Fruit fly (Drosophila melanogaster) whole organism, embryonic: ENCODE measurements around the gene CG31515.

Experiments
- Bgb ChIP-seq: fragments of 200-800 bp; sonication (Bioruptor generic); IDR thresholded peaks from 2 replicates; pipeline ENCODE4 v1.3.6; 2022; ENCODE audit warnings: missing biosample characterization, missing genetic modification characterization; ENCODE audit not compliant: partially characterized antibody
- CG10565 ChIP-seq: fragments of 200-800 bp; sonication (Bioruptor generic); optimal IDR thresholded peaks from 3 replicates; lab custom pipeline; 2016; ENCODE audit warnings: missing biosample characterization, mild to moderate bottlenecking, missing genetic modification characterization
- CG12769 ChIP-seq: fragments of 200-800 bp; sonication (Bioruptor generic); optimal IDR thresholded peaks from 2 replicates; lab custom pipeline; 2019; ENCODE audit warnings: missing biosample characterization, mild to moderate bottlenecking, missing genetic modification characterization, moderate library complexity
- CG13287 ChIP-seq: fragments of 200-800 bp; sonication (Bioruptor generic); IDR thresholded peaks from 2 replicates; pipeline ENCODE4 v1.3.6; 2022; ENCODE audit warnings: missing biosample characterization, missing genetic modification characterization; ENCODE audit not compliant: partially characterized antibody
- CG13624 ChIP-seq: fragments of 200-800 bp; sonication (Bioruptor generic); optimal IDR thresholded peaks from 2 replicates; lab custom pipeline; 2016; ENCODE audit warnings: missing biosample characterization, missing genetic modification characterization
- CG14441 ChIP-seq: fragments of 200-800 bp; sonication (Bioruptor generic); IDR thresholded peaks from 2 replicates; pipeline ENCODE4 v1.3.6; 2022; ENCODE audit warnings: missing biosample characterization, missing genetic modification characterization
- CG17568 ChIP-seq: fragments of 200-800 bp; sonication (Bioruptor generic); optimal IDR thresholded peaks from 2 replicates; lab custom pipeline; 2018; ENCODE audit warnings: missing biosample characterization, mild to moderate bottlenecking, missing genetic modification characterization, moderate library complexity
- CG17912 ChIP-seq: fragments of 200-800 bp; sonication (Bioruptor generic); optimal IDR thresholded peaks from 2 replicates; lab custom pipeline; 2018; ENCODE audit warnings: missing biosample characterization, mild to moderate bottlenecking, missing genetic modification characterization
- CG1832 ChIP-seq: fragments of 200-800 bp; sonication (Bioruptor generic); optimal IDR thresholded peaks from 2 replicates; lab custom pipeline; 2017; ENCODE audit warnings: missing biosample characterization, mild to moderate bottlenecking, missing genetic modification characterization, inconsistent platforms
- CG3163 ChIP-seq: fragments of 200-800 bp; sonication (Bioruptor generic); optimal IDR thresholded peaks from 3 replicates; lab custom pipeline; 2016; ENCODE audit warnings: missing biosample characterization, missing genetic modification characterization
- CG32532 ChIP-seq: fragments of 200-800 bp; sonication (Bioruptor generic); IDR thresholded peaks from 2 replicates; pipeline ENCODE4 v1.3.6; 2022; ENCODE audit warnings: missing biosample characterization, missing genetic modification characterization
- CG3995 ChIP-seq: fragments of 200-800 bp; sonication (Bioruptor generic); optimal IDR thresholded peaks from 3 replicates; lab custom pipeline; 2016; ENCODE audit warnings: missing biosample characterization, missing genetic modification characterization
- CG42726 ChIP-seq: fragments of 200-800 bp; sonication (Bioruptor generic); IDR thresholded peaks from 2 replicates; pipeline ENCODE4 v1.3.6; 2022; ENCODE audit warnings: missing biosample characterization, missing genetic modification characterization; ENCODE audit not compliant: partially characterized antibody
- CG6254 ChIP-seq: fragments of 200-800 bp; sonication (Bioruptor generic); optimal IDR thresholded peaks from 3 replicates; lab custom pipeline; 2017; ENCODE audit warnings: mild to moderate bottlenecking, missing biosample characterization, missing genetic modification reagents, missing genetic modification characterization
- CG7963 ChIP-seq: fragments of 200-800 bp; sonication (Bioruptor generic); IDR thresholded peaks from 3 replicates; pipeline ENCODE4 v1.3.6; 2022; ENCODE audit warnings: missing biosample characterization, missing genetic modification characterization; ENCODE audit not compliant: partially characterized antibody
- CG8944 ChIP-seq: fragments of 200-800 bp; sonication (Bioruptor generic); optimal IDR thresholded peaks from 3 replicates; lab custom pipeline; 2016; ENCODE audit warnings: missing biosample characterization, missing genetic modification characterization
- Drgx ChIP-seq: fragments of 200-800 bp; sonication (Bioruptor generic); IDR thresholded peaks from 2 replicates; pipeline ENCODE4 v1.3.6; 2022; ENCODE audit warnings: missing biosample characterization, missing genetic modification characterization
- Elba2 ChIP-seq: fragments of 200-800 bp; sonication (Bioruptor generic); optimal IDR thresholded peaks from 3 replicates; lab custom pipeline; 2016; ENCODE audit warnings: missing biosample characterization, missing genetic modification characterization
- Gug ChIP-seq: fragments of 200-800 bp; sonication (Bioruptor generic); IDR thresholded peaks from 4 replicates; pipeline ENCODE4 v1.3.6; 2022; ENCODE audit warnings: missing biosample characterization, missing genetic modification characterization
- H15 ChIP-seq: fragments of 200-800 bp; sonication (Bioruptor generic); IDR thresholded peaks from 3 replicates; pipeline ENCODE4 v1.3.6; 2022; ENCODE audit warnings: missing biosample characterization, missing genetic modification characterization
- Med ChIP-seq: fragments of 200-800 bp; sonication (Bioruptor generic); peaks from one replicate; lab custom pipeline; 2016; ENCODE audit warnings: missing biosample characterization, missing genetic modification characterization, mild to moderate bottlenecking, inconsistent platforms, moderate library complexity
- Nf-YB ChIP-seq: fragments of 200-800 bp; sonication (Bioruptor generic); optimal IDR thresholded peaks from 3 replicates; lab custom pipeline; 2019; ENCODE audit warnings: missing biosample characterization, mild to moderate bottlenecking, missing genetic modification characterization, moderate library complexity
- Xbp1 ChIP-seq: fragments of 200-800 bp; sonication (Bioruptor generic); optimal IDR thresholded peaks from 3 replicates; lab custom pipeline; 2016; ENCODE audit warnings: missing biosample characterization, mild to moderate bottlenecking, missing genetic modification characterization
- cg ChIP-seq: fragments of 200-800 bp; sonication (Bioruptor generic); optimal IDR thresholded peaks from 3 replicates; lab custom pipeline; 2019; ENCODE audit warnings: missing biosample characterization, mild to moderate bottlenecking, missing genetic modification characterization, moderate library complexity
- chinmo ChIP-seq: fragments of 200-800 bp; sonication (Bioruptor generic); IDR thresholded peaks from 4 replicates; pipeline ENCODE4 v1.3.6; 2022; ENCODE audit warnings: missing biosample characterization, missing genetic modification characterization; ENCODE audit not compliant: partially characterized antibody
- ewg ChIP-seq: fragments of 200-800 bp; sonication (Bioruptor generic); optimal IDR thresholded peaks from 3 replicates; lab custom pipeline; 2017; ENCODE audit warnings: mild to moderate bottlenecking, missing biosample characterization, missing genetic modification reagents, missing genetic modification characterization
- fd3F ChIP-seq: fragments of 200-800 bp; sonication (Bioruptor generic); optimal IDR thresholded peaks from 2 replicates; lab custom pipeline; 2018; ENCODE audit warnings: missing biosample characterization, mild to moderate bottlenecking, missing genetic modification characterization, moderate library complexity
- fd96Cb ChIP-seq: fragments of 200-800 bp; sonication (Bioruptor generic); optimal IDR thresholded peaks from 2 replicates; lab custom pipeline; 2018; ENCODE audit warnings: missing biosample characterization, mild to moderate bottlenecking, missing genetic modification characterization, moderate library complexity
- gce ChIP-seq: fragments of 200-800 bp; sonication (Bioruptor generic); IDR thresholded peaks from 3 replicates; pipeline ENCODE4 v1.3.6; 2022; ENCODE audit warnings: missing biosample characterization, missing genetic modification characterization
- grn ChIP-seq: fragments of 200-800 bp; sonication (Bioruptor generic); optimal IDR thresholded peaks from 3 replicates; lab custom pipeline; 2017; ENCODE audit warnings: missing biosample characterization, missing genetic modification characterization
- gsb-n ChIP-seq: fragments of 200-800 bp; sonication (Bioruptor generic); optimal IDR thresholded peaks from 3 replicates; lab custom pipeline; 2018; ENCODE audit warnings: missing biosample characterization, mild to moderate bottlenecking, missing genetic modification characterization
- jumu ChIP-seq: fragments of 200-800 bp; sonication (Bioruptor generic); optimal IDR thresholded peaks from 3 replicates; lab custom pipeline; 2016; ENCODE audit warnings: missing biosample characterization, missing genetic modification characterization
- oc ChIP-seq: fragments of 200-800 bp; sonication (Bioruptor generic); optimal IDR thresholded peaks from 2 replicates; lab custom pipeline; 2018; ENCODE audit warnings: missing biosample characterization, mild to moderate bottlenecking, missing genetic modification characterization, moderate library complexity
- odd ChIP-seq: fragments of 200-800 bp; sonication (Bioruptor generic); optimal IDR thresholded peaks from 2 replicates; lab custom pipeline; 2017; ENCODE audit warnings: missing biosample characterization, mild to moderate bottlenecking, missing genetic modification characterization
- otp ChIP-seq: fragments of 200-800 bp; sonication (Bioruptor generic); IDR thresholded peaks from 3 replicates; pipeline ENCODE4, ENCODE4 v1.3.6; 2022; ENCODE audit warnings: missing biosample characterization, missing genetic modification characterization
- peb ChIP-seq: fragments of 200-800 bp; sonication (Bioruptor generic); IDR thresholded peaks from 2 replicates; pipeline ENCODE4 v1.3.6; 2022; ENCODE audit warnings: missing biosample characterization, missing genetic modification characterization
- pum ChIP-seq: fragments of 200-800 bp; sonication (Bioruptor generic); optimal IDR thresholded peaks from 2 replicates; lab custom pipeline; 2016; ENCODE audit warnings: missing biosample characterization, missing genetic modification characterization
- sens ChIP-seq: fragments of 200-800 bp; sonication (Bioruptor generic); peaks from one replicate; lab custom pipeline; 2016; ENCODE audit warnings: missing biosample characterization, missing genetic modification characterization
- sob ChIP-seq: fragments of 200-800 bp; sonication (Bioruptor generic); IDR thresholded peaks from 2 replicates; pipeline ENCODE4 v1.3.6; 2022; ENCODE audit warnings: missing biosample characterization, missing genetic modification characterization
- sqz ChIP-seq: fragments of 200-800 bp; sonication (Bioruptor generic); optimal IDR thresholded peaks from 3 replicates; lab custom pipeline; 2018; ENCODE audit warnings: missing biosample characterization, mild to moderate bottlenecking, missing genetic modification characterization
- sug ChIP-seq: fragments of 200-800 bp; optimal IDR thresholded peaks from 2 replicates; lab custom pipeline; 2019; ENCODE audit warnings: missing biosample characterization, mild to moderate bottlenecking, missing genetic modification characterization, moderate library complexity
- tna ChIP-seq: fragments of 200-800 bp; sonication (Bioruptor generic); IDR thresholded peaks from 2 replicates; pipeline ENCODE4 v1.3.6; 2022; ENCODE audit warnings: missing biosample characterization, missing genetic modification characterization; ENCODE audit not compliant: partially characterized antibody
- vvl ChIP-seq: fragments of 200-800 bp; sonication (Bioruptor generic); IDR thresholded peaks from 2 replicates; pipeline ENCODE4 v1.3.6; 2022; ENCODE audit warnings: missing biosample characterization, missing genetic modification characterization
- yki ChIP-seq: fragments of >200 bp; optimal IDR thresholded peaks from 3 replicates; lab custom pipeline; 2018

The CG31515 gene

DNA sequence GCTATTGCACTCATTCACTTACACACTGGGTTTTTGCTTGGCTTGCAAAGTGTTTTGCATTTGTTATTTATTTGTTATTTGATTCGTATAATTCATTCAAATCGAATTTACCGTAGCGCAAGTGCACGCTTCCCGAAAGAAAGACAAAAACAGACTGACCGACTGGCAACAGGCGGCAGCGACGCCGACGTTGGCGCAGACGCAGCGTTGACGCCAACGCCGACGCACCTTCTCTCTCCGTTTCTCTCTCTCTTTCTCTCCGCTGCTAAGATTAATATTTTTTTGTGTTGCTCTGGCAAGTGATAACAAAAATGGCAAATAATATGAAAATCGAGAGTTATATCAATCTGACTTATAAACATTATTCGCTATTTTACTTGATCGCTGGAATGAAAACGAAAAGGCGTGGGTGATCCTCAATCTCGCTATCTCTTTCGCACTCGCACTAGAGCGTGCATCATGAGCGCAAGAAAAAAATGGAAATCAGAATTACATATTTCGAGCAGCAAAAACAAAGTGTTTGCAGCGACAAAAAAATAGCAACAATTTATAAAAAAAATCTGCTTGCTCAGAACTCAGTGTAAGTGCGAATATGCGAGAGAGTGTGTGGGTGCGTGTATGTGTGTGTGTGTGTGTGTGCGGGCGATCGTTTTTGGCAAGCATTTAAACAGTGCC is 42.6 kb downstream of the CG31515 start, which contains the start of gene pnt (continued):
- TF ChIP-seq CG32532 (GFP tag; lab: Robert Waterston, UW) (peak; percentile 19; the same call in 1 of the 2 replicates), tna (peak; percentile 36; the same call in 1 of the 2 replicates), Xbp1 (no peak), sqz (peak; percentile 38), sob (GFP tag; lab: Robert Waterston, UW) (peak; percentile 18; the same call in 1 of the 2 replicates), Med (GFP tag; lab: Kevin White, UChicago) (peak; percentile 74), H15 (GFP tag; lab: Robert Waterston, UW) (no peak), odd (no peak), CG3995 (no peak), chinmo (GFP tag; lab: Robert Waterston, UW) (0 out of 4 replicates have a peak, but pooled peaks have one; percentile 63), grn (GFP tag; lab: Kevin White, UChicago) (no peak), ewg (GFP tag; lab: Kevin White, UChicago) (no peak), CG17912 (GFP tag; lab: Kevin White, UChicago) (no peak), CG14441 (GFP tag; lab: Robert Waterston, UW) (0 out of 2 replicates have a peak, but pooled peaks have one; percentile 17), yki (lab: Kevin White, UChicago) (no peak), Gug (no peak), CG10565 (GFP tag; lab: Kevin White, UChicago) (no peak), jumu (GFP tag; lab: Kevin White, UChicago) (no peak), Drgx (GFP tag; lab: Robert Waterston, UW) (0 out of 2 replicates have a peak, but pooled peaks have one; percentile 17), CG17568 (no peak), oc (tag; lab: Kevin White, UChicago) (no peak), CG3163 (GFP tag; lab: Kevin White, UChicago) (no peak), gce (GFP tag; lab: Robert Waterston, UW) (no peak), CG6254 (GFP tag; lab: Kevin White, UChicago) (no peak), CG1832 (GFP tag; lab: Kevin White, UChicago) (peak; percentile 34), Elba2 (GFP tag; lab: Kevin White, UChicago) (no peak), CG13624 (GFP tag; lab: Kevin White, UChicago) (no peak), Bgb (GFP tag; lab: Robert Waterston, UW) (0 out of 2 replicates have a peak, but pooled peaks have one; percentile 28), CG42726 (GFP tag; lab: Robert Waterston, UW) (0 out of 2 replicates have a peak, but pooled peaks have one; percentile 6), peb (GFP tag; lab: Robert Waterston, UW) (no peak), pum (GFP tag; lab: Kevin White, UChicago) (no peak), CG12769 (peak; percentile 4), Nf-YB (GFP tag; lab: Kevin White, UChicago) (no peak), CG7963 (GFP tag; lab: Robert Waterston, UW) (no peak), sens (GFP tag; lab: Kevin White, UChicago) (peak; percentile 78), otp (no peak; the same call in 2 of the 3 replicates), fd96Cb (tag; lab: Kevin White, UChicago) (no peak), sug (no peak), cg (GFP tag; lab: Kevin White, UChicago) (peak; percentile 30), vvl (peak; percentile 33; the same call in 1 of the 2 replicates), fd3F (GFP tag; lab: Kevin White, UChicago) (no peak), gsb-n (tag; lab: Kevin White, UChicago) (no peak), CG8944 (GFP tag; lab: Kevin White, UChicago) (no peak), CG13287 (GFP tag; lab: Robert Waterston, UW) (no peak)
